Fruit fly (Drosophila melanogaster): ENCODE measurements around the gene Pgant6.

Gene Pgant6

DNA sequence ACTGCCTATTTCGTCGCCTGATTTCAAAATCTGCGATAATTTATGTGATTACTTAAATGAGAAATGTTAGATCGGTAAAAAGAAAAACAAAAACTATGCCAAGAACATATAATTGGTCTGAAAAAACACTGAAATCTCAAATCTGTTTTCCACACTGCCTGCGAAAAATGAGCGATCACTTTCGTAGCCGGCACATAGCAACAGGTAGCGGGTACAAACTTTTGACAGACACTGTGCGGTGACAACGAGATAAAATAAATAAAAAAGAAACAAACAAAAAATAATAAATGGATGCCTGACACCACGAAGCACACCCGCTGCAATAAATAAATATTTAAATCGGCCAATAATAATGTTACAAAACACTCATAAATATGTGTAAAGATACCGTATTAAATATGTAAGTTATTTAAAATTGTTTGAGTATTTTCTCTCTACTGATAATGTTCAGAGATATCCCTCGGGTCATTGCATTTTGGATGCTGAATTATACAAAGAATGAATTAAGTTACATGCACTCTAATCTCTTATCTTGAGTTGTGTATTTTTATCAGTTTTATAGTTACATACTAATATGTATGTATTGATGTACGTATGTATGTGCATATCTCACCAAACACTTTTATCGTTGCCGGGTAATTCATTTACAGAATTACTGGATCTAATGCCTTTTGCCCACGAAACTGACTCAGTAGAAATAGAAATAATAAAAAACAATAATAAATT is 16.9 kb upstream of the Pgant6 start (continued):
- no peak for TF ChIP-seq CG5180 (GFP tag; optimal IDR thresholded peaks at IDR 0.05)
- TF ChIP-seq Dp (GFP tag; optimal IDR thresholded peaks at IDR 0.05), result no peak
- TF ChIP-seq eve (GFP tag; optimal IDR thresholded peaks at IDR 0.05), result no peak
- TF ChIP-seq stc (GFP tag; IDR thresholded peaks at IDR 0.05), result no peak
- TF ChIP-seq yki (optimal IDR thresholded peaks at IDR 0.05), result no peak
- TF ChIP-seq B-H1 (GFP tag; IDR thresholded peaks at IDR 0.05), result no peak
- TF ChIP-seq Oaz (GFP tag; IDR thresholded peaks at IDR 0.05), result no peak
- TF ChIP-seq CG6689 (GFP tag; IDR thresholded peaks at IDR 0.05), result no peak
- TF ChIP-seq zfh1 (GFP tag; IDR thresholded peaks at IDR 0.05), result no peak
- TF ChIP-seq Dll (GFP tag; IDR thresholded peaks at IDR 0.05; ENCODE audit: partially characterized antibody), result no peak
- no peak for TF ChIP-seq Deaf1 (tag; optimal IDR thresholded peaks at IDR 0.05)
- TF ChIP-seq ara (GFP tag; IDR thresholded peaks at IDR 0.05), result no peak
- TF ChIP-seq p53 (GFP tag; optimal IDR thresholded peaks at IDR 0.05), result no peak
- TF ChIP-seq Aef1 (GFP tag; IDR thresholded peaks at IDR 0.05), result peak; percentile 26; the same call in 1 of the 3 replicates
- TF ChIP-seq CG15514 (GFP tag; optimal IDR thresholded peaks at IDR 0.05), result no peak
- TF ChIP-seq repo (GFP tag; optimal IDR thresholded peaks at IDR 0.05), result no peak
- TF ChIP-seq Neu2 (GFP tag; optimal IDR thresholded peaks at IDR 0.05; ENCODE audit: borderline replicate concordance), result no peak
- peak; percentile 8 for TF ChIP-seq lab (GFP tag; optimal IDR thresholded peaks at IDR 0.05)
- no peak for TF ChIP-seq CG11696 (GFP tag; IDR thresholded peaks at IDR 0.05)
- no peak for TF ChIP-seq ftz-f1 (GFP tag; optimal IDR thresholded peaks at IDR 0.05)
- TF ChIP-seq Myb (GFP tag; optimal IDR thresholded peaks at IDR 0.05), result no peak
- no peak for TF ChIP-seq dimm (GFP tag; IDR thresholded peaks at IDR 0.05)
- TF ChIP-seq CG17186 (GFP tag; optimal IDR thresholded peaks at IDR 0.05), result no peak
- no peak for TF ChIP-seq bigmax (GFP tag; optimal IDR thresholded peaks at IDR 0.05)
- TF ChIP-seq CG2202 (tag; optimal IDR thresholded peaks at IDR 0.05), result no peak
- no peak for TF ChIP-seq CG10321 (GFP tag; IDR thresholded peaks at IDR 0.05)
- TF ChIP-seq pzg (GFP tag; optimal IDR thresholded peaks at IDR 0.05), result no peak
- no peak for TF ChIP-seq Asciz (GFP tag; optimal IDR thresholded peaks at IDR 0.05)
- no peak for TF ChIP-seq Rx (GFP tag; IDR thresholded peaks at IDR 0.05)
- TF ChIP-seq corto (GFP tag; optimal IDR thresholded peaks at IDR 0.05), result no peak
- no peak for TF ChIP-seq ash1 (GFP tag; optimal IDR thresholded peaks at IDR 0.05)
- TF ChIP-seq Antp (GFP tag; optimal IDR thresholded peaks at IDR 0.05), result peak; percentile 20
- TF ChIP-seq CG17568 (GFP tag; optimal IDR thresholded peaks at IDR 0.05), result no peak
- no peak for TF ChIP-seq bsh (GFP tag; optimal IDR thresholded peaks at IDR 0.05)
- no peak for TF ChIP-seq CG13123 (GFP tag; optimal IDR thresholded peaks at IDR 0.05)
- TF ChIP-seq CG2712 (tag; optimal IDR thresholded peaks at IDR 0.05), result no peak
- no peak for TF ChIP-seq CG3995 (GFP tag; optimal IDR thresholded peaks at IDR 0.05)
- TF ChIP-seq zen2 (GFP tag; IDR thresholded peaks at IDR 0.05; ENCODE audit: partially characterized antibody), result no peak
- no peak for TF ChIP-seq Doc3 (GFP tag; IDR thresholded peaks at IDR 0.05; ENCODE audit: partially characterized antibody)
- no peak for TF ChIP-seq CG12219 (GFP tag; optimal IDR thresholded peaks at IDR 0.05)
- no peak for TF ChIP-seq Hand (GFP tag; optimal IDR thresholded peaks at IDR 0.05)
- TF ChIP-seq kay (GFP tag; optimal IDR thresholded peaks at IDR 0.05), result no peak
- TF ChIP-seq CG14860 (GFP tag; IDR thresholded peaks at IDR 0.05; ENCODE audit: partially characterized antibody), result no peak
- TF ChIP-seq ac (GFP tag; optimal IDR thresholded peaks at IDR 0.05), result no peak
- TF ChIP-seq CG10565 (GFP tag; optimal IDR thresholded peaks at IDR 0.05), result no peak
- no peak for TF ChIP-seq onecut (GFP tag; IDR thresholded peaks at IDR 0.05)
- TF ChIP-seq CG14667 (GFP tag; IDR thresholded peaks at IDR 0.05), result no peak
- no peak for TF ChIP-seq CG30020 (tag; optimal IDR thresholded peaks at IDR 0.05)
- no peak for TF ChIP-seq CG8290 (GFP tag; optimal IDR thresholded peaks at IDR 0.05)
- TF ChIP-seq CG8290 (tag; optimal IDR thresholded peaks at IDR 0.05), result no peak
- TF ChIP-seq CG10654 (GFP tag; optimal IDR thresholded peaks at IDR 0.05), result no peak

All from whole organism, embryonic.